Fruit fly (Drosophila melanogaster) whole organism, wandering third instar larva: ENCODE data around the gene mmy.

Source experiments
- Abd-B ChIP-seq: fragments of >200 bp; optimal IDR thresholded peaks from 2 replicates; lab custom pipeline; 2017; ENCODE audit warnings: missing biosample characterization, missing genetic modification characterization
- Dfd ChIP-seq: fragments of >200 bp; optimal IDR thresholded peaks from 2 replicates; lab custom pipeline; 2017; ENCODE audit warnings: missing biosample characterization, missing genetic modification characterization
- Hr83 ChIP-seq: fragments of 200-300 bp; sonication (Bioruptor generic); optimal IDR thresholded peaks from 2 replicates; lab custom pipeline; 2016; ENCODE audit warnings: missing biosample characterization, mild to moderate bottlenecking, missing genetic modification characterization, moderate library complexity; ENCODE audit not compliant: poor library complexity, severe bottlenecking
- Myc ChIP-seq: fragments of >200 bp; optimal IDR thresholded peaks from 2 replicates; lab custom pipeline; 2017
- pan ChIP-seq: fragments of >200 bp; optimal IDR thresholded peaks from 2 replicates; lab custom pipeline; 2017
- psq ChIP-seq: fragments of 200-800 bp; sonication (Bioruptor generic); optimal IDR thresholded peaks from 3 replicates; lab custom pipeline; 2017; ENCODE audit warnings: missing biosample characterization, mild to moderate bottlenecking, missing genetic modification characterization, moderate library complexity

DNA sequence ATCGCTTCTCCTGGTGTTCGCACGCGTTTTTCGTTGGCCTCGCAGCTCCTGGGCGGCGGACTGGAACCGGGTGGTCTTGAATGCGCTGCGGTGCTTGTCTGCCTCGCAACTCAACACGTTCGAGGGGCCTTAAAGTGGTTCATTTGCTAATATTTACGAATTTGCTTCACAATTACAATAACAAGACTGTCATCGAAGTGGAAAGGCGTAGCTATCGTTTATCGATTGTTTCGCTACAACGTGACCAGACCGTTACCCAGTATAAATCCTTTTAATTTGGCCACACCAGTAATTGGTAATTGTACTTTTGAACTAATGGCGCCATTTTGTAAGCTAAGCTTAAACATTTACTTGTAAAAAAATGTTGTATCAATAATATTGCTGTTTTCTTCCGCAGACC, 3.0 kb upstream of the mmy start, which contains the start of gene CG9536:
- no peak for TF ChIP-seq pan (lab: Kevin White, UChicago)
- no peak for TF ChIP-seq Myc
- no peak for TF ChIP-seq Hr83 (GFP tag; lab: Kevin White, UChicago)
- TF ChIP-seq Abd-B (GFP tag; lab: Kevin White, UChicago), result no peak
- TF ChIP-seq psq (GFP tag; lab: Kevin White, UChicago), result no peak
- no peak for TF ChIP-seq Dfd (GFP tag; lab: Kevin White, UChicago)
